Worm (Caenorhabditis elegans): ENCODE results near the gene adr-2.

ce11 chrIII:7223029-7223428, 9.7 kb downstream of the adr-2 start, which contains the start of gene der-2:
- TF ChIP-seq unc-86 (tag; optimal IDR thresholded peaks at IDR 0.05) (no peak), mep-1 (tag; optimal IDR thresholded peaks at IDR 0.05) (no peak), pqm-1 (tag; optimal IDR thresholded peaks at IDR 0.05) (no peak), hlh-4 (tag; optimal IDR thresholded peaks at IDR 0.05) (no peak), nhr-11 (tag; optimal IDR thresholded peaks at IDR 0.05) (no peak), aha-1 (tag; optimal IDR thresholded peaks at IDR 0.05) (no peak)
